Fruit fly (Drosophila melanogaster) whole organism: Measurements from ENCODE around the gene CG32270.

Experiments
- CG8478 ChIP-seq: fragments of >200 bp; optimal IDR thresholded peaks from 2 replicates; lab custom pipeline; 2018; ENCODE audit warnings: inconsistent platforms
- Dll ChIP-seq: fragments of >200 bp; optimal IDR thresholded peaks from 2 replicates; lab custom pipeline; 2017
- pan ChIP-seq: fragments of >200 bp; optimal IDR thresholded peaks from 2 replicates; lab custom pipeline; 2017

- TF ChIP-seq Dll (lab: Kevin White, UChicago) (no peak), pan (lab: Kevin White, UChicago) (no peak), CG8478 (lab: Kevin White, UChicago) (no peak)
These were observed 40.2 kb upstream of the CG32270 start for dm6 chr3L:3248714-3249663.
